Fruit fly (Drosophila melanogaster) Kc167 (cell line): ENCODE measurements around the gene Or88a.
A peak's percentile ranks its signal among the peaks of the same experiment; 100 is the strongest.

ENCODE experiments used
- Myc ChIP-seq: fragments of >200 bp; optimal IDR thresholded peaks from 2 replicates; lab custom pipeline; 2017; ENCODE audit warnings: missing external identifiers
- Sin3A ChIP-seq: fragments of >200 bp; optimal IDR thresholded peaks from 2 replicates; lab custom pipeline; 2018; ENCODE audit warnings: missing external identifiers
- h ChIP-seq: fragments of >200 bp; optimal IDR thresholded peaks from 3 replicates; lab custom pipeline; 2018; ENCODE audit warnings: missing external identifiers
- insv ChIP-seq: fragments of >200 bp; optimal IDR thresholded peaks from 3 replicates; lab custom pipeline; 2018; ENCODE audit warnings: missing external identifiers
- psq ChIP-seq: fragments of >200 bp; optimal IDR thresholded peaks from 2 replicates; lab custom pipeline; 2017; ENCODE audit warnings: missing external identifiers
- ttk ChIP-seq: sonication (Bioruptor generic); optimal IDR thresholded peaks from 2 replicates; lab custom pipeline; 2017; ENCODE audit warnings: missing external identifiers

Gene Or88a

DNA sequence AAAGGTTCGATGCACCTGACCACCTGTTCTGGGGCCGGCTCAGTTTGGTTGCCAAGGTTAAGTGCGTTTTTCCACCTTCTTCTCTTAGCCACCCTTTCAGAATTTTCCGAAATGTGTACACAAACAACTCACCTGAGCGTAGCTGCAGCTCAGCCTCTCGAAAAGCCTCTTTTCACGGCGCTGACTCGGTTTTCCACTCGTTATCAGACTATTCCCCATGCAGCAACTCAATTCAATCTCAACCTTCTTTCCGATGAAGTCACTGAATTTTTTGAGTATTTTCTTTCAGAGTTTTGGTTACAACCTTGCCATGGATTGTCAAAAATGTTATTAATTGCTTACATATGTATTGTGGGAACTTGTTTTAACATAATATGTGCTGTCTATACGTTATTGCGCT lies 1.6 kb upstream of the Or88a start:
- no peak for TF ChIP-seq Sin3A
- TF ChIP-seq h (lab: Kevin White, UChicago) = no peak
- TF ChIP-seq psq (lab: Kevin White, UChicago) = no peak
- no peak for TF ChIP-seq insv (lab: Kevin White, UChicago)
- TF ChIP-seq Myc (lab: Kevin White, UChicago) = no peak
- TF ChIP-seq ttk (lab: Kevin White, UChicago) = no peak

DNA sequence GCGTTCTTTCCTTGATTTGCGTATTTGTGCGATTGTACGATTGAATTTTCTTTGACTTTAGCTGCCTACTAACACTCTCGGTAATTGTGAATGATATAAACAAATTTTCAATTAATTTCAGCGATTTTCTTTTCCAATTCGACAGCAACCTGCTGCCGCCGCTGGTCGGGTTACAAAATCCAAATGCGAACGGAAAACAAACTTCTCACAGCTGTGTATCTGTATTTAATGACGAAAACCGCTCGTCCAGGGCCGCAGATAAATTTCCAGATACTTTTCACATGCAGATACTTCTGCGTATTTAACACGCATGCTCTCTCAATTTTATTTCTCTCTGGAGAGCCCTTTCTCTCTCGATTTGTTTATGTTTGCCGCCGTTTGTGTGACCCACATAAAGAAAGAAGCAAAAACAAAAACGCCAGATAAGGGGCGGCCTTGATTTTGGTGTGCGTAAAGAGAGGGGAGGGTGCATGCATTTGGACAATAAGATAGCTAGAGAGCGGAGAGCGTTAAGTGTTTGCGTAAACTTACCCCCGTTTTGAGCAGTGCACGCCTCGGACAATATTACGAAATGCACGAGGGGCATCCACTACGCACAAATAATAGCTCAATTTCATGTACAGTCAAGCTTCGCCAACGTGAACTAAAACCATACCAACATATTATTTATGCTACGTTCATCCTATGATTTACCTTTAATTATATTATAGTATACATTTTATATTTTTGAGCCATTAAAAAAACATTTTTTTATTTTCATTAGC lies 905 bp upstream of the Or88a start, which contains the start of gene CG12402:
TSS of gene CG12402 (minus strand) at position 164 of the 764 bp plus-strand sequence.
- TF ChIP-seq h (lab: Kevin White, UChicago) (no peak), ttk (lab: Kevin White, UChicago) (no peak), insv (lab: Kevin White, UChicago) (no peak), psq (lab: Kevin White, UChicago) (no peak), Myc (lab: Kevin White, UChicago) (no peak), Sin3A (no peak)

DNA sequence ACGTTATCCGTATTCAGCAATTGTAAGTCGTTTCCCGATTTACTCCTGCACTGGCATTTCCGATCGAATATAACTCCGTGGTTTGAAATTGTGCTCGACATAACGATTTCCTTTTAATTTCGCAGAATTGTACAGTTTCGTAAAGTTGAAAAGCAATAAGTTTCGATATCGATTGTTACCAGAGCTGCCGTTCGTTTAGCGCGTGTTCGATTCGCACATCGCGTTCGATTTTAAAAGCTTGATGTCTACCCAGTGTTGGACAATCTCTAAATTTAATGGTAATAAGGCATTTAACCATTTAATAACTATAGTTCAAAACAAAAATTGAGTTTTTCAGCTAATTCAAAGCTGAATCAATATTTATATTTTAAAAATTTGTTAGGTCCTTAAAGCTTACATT lies 2.8 kb downstream of the Or88a start, which contains the start of gene CG14357:
TSS of gene CG14357 (minus strand) at position 101 of the 400 bp plus-strand sequence.
- no peak for TF ChIP-seq psq (lab: Kevin White, UChicago)
- TF ChIP-seq Sin3A = no peak
- no peak for TF ChIP-seq Myc (lab: Kevin White, UChicago)
- no peak for TF ChIP-seq h (lab: Kevin White, UChicago)
- TF ChIP-seq insv (lab: Kevin White, UChicago) = no peak
- TF ChIP-seq ttk (lab: Kevin White, UChicago) = no peak

DNA sequence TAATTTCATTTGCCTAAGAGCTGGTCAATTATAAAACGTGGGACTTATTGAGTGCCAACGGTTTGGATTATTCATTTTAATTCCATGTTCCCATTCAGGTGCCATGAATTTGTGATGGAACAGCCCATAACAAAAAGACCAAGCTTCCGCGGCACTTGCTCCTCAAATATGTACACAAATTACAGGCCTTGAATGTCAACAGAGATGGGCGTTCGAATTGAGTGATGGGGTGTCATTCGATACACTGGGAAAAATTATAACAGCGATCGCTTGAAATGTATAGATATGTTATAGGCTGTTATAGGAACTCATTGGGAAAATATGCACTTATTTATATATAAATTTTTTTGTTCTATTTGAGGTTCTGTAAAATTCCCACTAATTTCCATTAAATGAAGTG lies 6.8 kb downstream of the Or88a start:
- no peak for TF ChIP-seq h (lab: Kevin White, UChicago)
- TF ChIP-seq insv (lab: Kevin White, UChicago) = no peak
- TF ChIP-seq Sin3A = no peak

DNA sequence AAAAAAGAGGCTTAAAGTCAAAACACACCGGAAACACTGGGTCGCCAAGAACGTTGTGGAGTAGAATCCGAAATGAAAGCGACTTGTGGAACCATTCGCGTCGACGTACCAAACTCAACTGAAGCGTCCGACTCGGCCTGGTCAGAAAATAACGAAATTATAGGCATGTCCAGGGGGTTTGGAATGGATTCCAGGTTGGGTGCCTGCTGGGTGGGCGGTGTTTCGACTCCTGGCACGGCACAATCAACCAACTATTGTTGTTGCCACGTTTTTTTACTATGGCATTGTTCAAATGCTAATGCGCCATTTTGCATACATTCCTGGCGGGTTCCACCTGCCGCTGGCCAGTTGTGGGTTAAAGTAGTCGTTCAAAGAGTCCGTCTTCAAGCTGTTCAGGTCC lies 9.1 kb downstream of the Or88a start, which contains the start of gene Kif19A:
TSS of gene Kif19A (minus strand) at position 101 of the 400 bp plus-strand sequence.
- no peak for TF ChIP-seq insv (lab: Kevin White, UChicago)
- no peak for TF ChIP-seq h (lab: Kevin White, UChicago)
- TF ChIP-seq psq (lab: Kevin White, UChicago) = no peak
- TF ChIP-seq ttk (lab: Kevin White, UChicago) = no peak
- no peak for TF ChIP-seq Sin3A
- TF ChIP-seq Myc (lab: Kevin White, UChicago) = no peak

DNA sequence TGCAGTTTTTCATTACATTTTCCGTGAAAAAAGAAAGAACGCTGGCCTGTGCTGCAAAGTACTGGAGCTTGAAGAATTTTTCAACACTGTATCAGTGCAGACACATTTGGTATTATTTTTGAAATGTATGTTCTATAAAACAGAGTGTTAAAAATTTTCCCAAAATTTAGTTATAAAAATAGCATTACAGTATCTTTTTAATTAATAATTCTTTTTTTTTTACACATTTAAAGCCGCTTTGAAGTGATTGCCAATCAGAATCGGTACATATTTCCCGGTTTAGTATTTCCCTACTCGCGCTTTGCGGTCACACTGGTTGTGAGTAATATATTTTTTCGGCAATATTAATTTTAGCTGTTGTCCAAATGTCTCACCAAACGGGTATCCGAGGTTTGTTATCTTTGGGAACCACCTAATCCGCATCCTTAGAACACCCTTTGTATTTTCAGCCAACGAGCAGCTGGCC lies 13.1 kb downstream of the Or88a start, which contains the start of the genes Abi and twf:
TSS of gene Abi (minus strand) at position 74 of the 466 bp plus-strand sequence.
TSS of gene twf (plus strand) at position 308 of the 466 bp plus-strand sequence.
- TF ChIP-seq psq (lab: Kevin White, UChicago) (no peak), Sin3A (no peak), h (lab: Kevin White, UChicago) (no peak), Myc (lab: Kevin White, UChicago) (no peak), ttk (lab: Kevin White, UChicago) (no peak), insv (lab: Kevin White, UChicago) (no peak)

DNA sequence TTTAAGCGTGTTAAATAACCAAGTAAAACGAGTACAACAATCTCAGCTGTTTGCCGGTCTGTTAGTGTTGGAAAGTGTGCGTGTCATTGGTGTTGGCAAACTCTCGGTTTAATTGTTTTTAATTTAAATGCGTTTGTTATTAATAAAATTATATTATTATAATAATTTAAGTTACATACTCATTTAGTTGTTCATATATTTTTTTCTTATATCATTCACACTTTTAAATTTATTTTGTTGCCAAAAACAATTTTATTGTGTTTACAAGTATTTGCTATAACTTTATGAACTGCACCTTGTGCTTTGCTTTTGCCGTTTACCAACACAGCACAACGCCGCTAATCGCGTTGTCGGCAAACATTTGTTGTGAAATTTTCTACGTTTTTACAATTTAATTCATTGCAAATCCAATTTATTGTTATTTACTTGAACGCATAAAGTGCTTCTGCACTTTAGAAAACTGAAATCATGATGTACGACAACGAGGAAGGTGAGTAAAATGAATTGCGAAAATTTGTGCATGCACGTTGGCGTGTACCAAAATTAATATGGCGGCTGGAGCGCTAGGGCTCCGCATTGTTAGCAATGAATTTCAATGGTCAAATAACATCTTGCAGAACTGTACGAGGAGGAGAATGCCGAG lies 16.4 kb downstream of the Or88a start, which contains the start of the genes 140up and Polr2B:
TSS of gene 140up (minus strand) at position 70 of the 643 bp plus-strand sequence.
TSS of gene Polr2B (plus strand) at position 313 of the 643 bp plus-strand sequence.
- no peak for TF ChIP-seq ttk (lab: Kevin White, UChicago)
- TF ChIP-seq Sin3A = no peak
- no peak for TF ChIP-seq insv (lab: Kevin White, UChicago)
- TF ChIP-seq h (lab: Kevin White, UChicago) = peak; percentile 25
- no peak for TF ChIP-seq Myc (lab: Kevin White, UChicago)
- TF ChIP-seq psq (lab: Kevin White, UChicago) = no peak

DNA sequence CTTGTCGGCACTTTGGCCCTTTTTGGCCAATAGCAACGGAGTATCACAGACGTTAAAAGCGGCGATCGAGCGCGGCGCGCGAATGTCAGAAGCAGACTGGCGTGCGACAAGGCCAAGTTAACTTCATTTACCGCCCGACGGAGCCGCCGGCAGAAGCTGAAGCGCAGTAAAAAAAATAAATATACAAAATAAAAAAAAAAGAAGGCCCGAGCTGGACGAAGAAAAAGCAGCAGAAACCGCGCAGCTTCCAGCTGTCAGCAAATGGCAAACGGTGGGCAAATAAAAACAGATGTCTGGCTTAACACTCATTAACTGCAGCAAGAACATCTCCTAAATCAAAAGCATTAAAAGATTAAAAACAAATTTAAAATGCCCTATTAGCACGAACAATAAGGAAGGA lies 22.7 kb downstream of the Or88a start, which contains the start of gene CG14356:
TSS of gene CG14356 (minus strand) at position 101 of the 400 bp plus-strand sequence.
- TF ChIP-seq h (lab: Kevin White, UChicago) (no peak), insv (lab: Kevin White, UChicago) (no peak), psq (lab: Kevin White, UChicago) (no peak), Myc (lab: Kevin White, UChicago) (no peak), Sin3A (no peak), ttk (lab: Kevin White, UChicago) (no peak)

DNA sequence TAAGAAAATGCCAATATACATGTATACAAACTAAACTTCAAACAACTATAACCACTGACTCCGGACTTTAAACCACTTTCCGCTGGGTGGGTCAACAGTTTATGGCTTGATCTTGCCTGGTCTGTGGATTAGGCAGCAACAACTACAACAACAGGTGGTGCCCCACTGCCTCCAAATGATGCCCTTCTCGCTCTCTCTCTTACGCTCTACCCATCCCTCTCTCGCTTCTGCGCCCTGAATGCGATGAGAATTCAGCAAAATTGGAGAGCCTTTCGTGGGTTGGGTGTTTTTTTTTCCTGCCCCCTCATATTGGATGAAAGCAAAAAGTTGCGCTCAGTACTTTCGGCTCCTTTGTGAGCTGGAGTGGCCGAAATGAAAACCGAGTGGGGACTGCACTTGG lies 31.7 kb downstream of the Or88a start:
- TF ChIP-seq psq (lab: Kevin White, UChicago) = no peak
- TF ChIP-seq Sin3A = no peak
- no peak for TF ChIP-seq Myc (lab: Kevin White, UChicago)
- TF ChIP-seq ttk (lab: Kevin White, UChicago) = no peak
- TF ChIP-seq insv (lab: Kevin White, UChicago) = no peak
- no peak for TF ChIP-seq h (lab: Kevin White, UChicago)

DNA sequence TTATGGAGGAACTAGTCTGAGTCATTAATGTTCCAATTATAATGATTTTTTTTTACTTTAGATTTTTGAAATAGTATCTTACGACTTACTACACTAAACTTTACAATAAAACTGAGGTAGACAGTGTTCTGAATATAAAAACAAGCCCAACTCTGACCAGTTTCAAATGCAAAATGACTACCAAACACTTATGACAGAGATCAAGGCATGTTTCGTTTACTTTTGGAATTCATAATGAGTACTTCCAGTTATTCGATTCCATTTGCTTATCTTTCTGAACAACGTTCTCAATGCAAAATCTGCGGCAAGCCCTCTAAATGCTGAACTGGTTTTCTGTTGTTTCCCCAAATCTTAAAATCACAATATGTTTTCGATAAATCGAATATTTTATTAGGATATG lies 42.6 kb downstream of the Or88a start, which contains the start of gene CG14355:
TSS of gene CG14355 (minus strand) at position 101 of the 400 bp plus-strand sequence.
- TF ChIP-seq h (lab: Kevin White, UChicago) (no peak), ttk (lab: Kevin White, UChicago) (no peak), Sin3A (no peak)

DNA sequence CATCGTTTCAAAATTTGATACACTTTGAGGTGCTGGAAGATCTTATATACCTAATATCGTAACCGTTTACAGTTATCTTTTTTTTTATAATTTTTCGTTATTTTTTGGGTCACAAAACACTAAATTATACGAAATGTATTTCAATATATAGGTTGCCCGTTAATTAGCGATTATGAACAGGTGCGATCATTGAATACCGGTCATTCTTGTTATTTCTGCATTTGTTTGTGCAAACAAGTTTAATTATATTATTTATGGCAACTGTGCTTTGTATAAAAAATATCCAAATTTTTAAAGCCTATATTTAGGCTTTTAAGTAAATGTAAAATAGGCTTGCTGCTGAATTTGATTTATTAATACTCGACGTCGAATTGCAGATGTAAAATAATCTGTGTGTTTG lies 43.3 kb downstream of the Or88a start, which contains the start of gene CG42500:
TSS of gene CG42500 (minus strand) at position 101 of the 400 bp plus-strand sequence.
- TF ChIP-seq Myc (lab: Kevin White, UChicago) (no peak), ttk (lab: Kevin White, UChicago) (no peak), psq (lab: Kevin White, UChicago) (no peak), h (lab: Kevin White, UChicago) (no peak), Sin3A (no peak), insv (lab: Kevin White, UChicago) (no peak)
